Worm (Caenorhabditis elegans) whole organism, mixed stage, embryonic: ENCODE measurements around the gene T16G1.6.

ENCODE experiments used
- M03D4.4 ChIP-seq: sonication (generic microtip); optimal IDR thresholded peaks from 2 replicates; lab custom pipeline; 2017; ENCODE audit warnings: mild to moderate bottlenecking, missing genetic modification characterization, missing compliant biosample characterization
- ceh-39 ChIP-seq: fragments of 150-350 bp; optimal IDR thresholded peaks from 2 replicates; lab custom pipeline; 2014; ENCODE audit warnings: missing biosample characterization, missing genetic modification characterization
- ceh-43 ChIP-seq: fragments of 200-800 bp; sonication (Bioruptor generic); optimal IDR thresholded peaks from 2 replicates; lab custom pipeline; 2018; ENCODE audit warnings: mild to moderate bottlenecking, missing genetic modification characterization, moderate library complexity, missing compliant biosample characterization
- ceh-83 ChIP-seq: fragments of 200-800 bp; sonication (Bioruptor generic); optimal IDR thresholded peaks from 2 replicates; lab custom pipeline; 2018; ENCODE audit warnings: mild to moderate bottlenecking, missing genetic modification characterization, missing compliant biosample characterization
- ces-1 ChIP-seq: fragments of 150-350 bp; optimal IDR thresholded peaks from 2 replicates; lab custom pipeline; 2014; ENCODE audit warnings: missing biosample characterization, missing genetic modification reagents, missing genetic modification characterization
- cnd-1 ChIP-seq: fragments of 200-800 bp; sonication (Bioruptor generic); optimal IDR thresholded peaks from 2 replicates; lab custom pipeline; 2018; ENCODE audit warnings: mild to moderate bottlenecking, missing genetic modification characterization, missing compliant biosample characterization
- drap-1 ChIP-seq: fragments of 200-800 bp; sonication (Bioruptor generic); optimal IDR thresholded peaks from 3 replicates; lab custom pipeline; 2018; ENCODE audit warnings: mild to moderate bottlenecking, missing genetic modification characterization, missing compliant biosample characterization
- elt-1 ChIP-seq: sonication (generic microtip); optimal IDR thresholded peaks from 2 replicates; lab custom pipeline; 2017; ENCODE audit warnings: missing genetic modification characterization, mild to moderate bottlenecking, missing compliant biosample characterization, antibody characterized with exemption, moderate library complexity, borderline replicate concordance; ENCODE audit not compliant: insufficient read depth
- elt-3 ChIP-seq: fragments of 150-350 bp; optimal IDR thresholded peaks from 2 replicates; lab custom pipeline; 2014; ENCODE audit warnings: missing biosample characterization, missing genetic modification characterization
- flh-1 ChIP-seq: fragments of 200-800 bp; sonication (Bioruptor generic); optimal IDR thresholded peaks from 2 replicates; lab custom pipeline; 2018; ENCODE audit warnings: mild to moderate bottlenecking, missing genetic modification characterization, moderate library complexity, missing compliant biosample characterization
- hlh-1 ChIP-seq: fragments of 150-350 bp; optimal IDR thresholded peaks from 2 replicates; lab custom pipeline; 2014; ENCODE audit warnings: missing biosample characterization, missing genetic modification reagents, missing genetic modification characterization
- lin-13 ChIP-seq: fragments of 150-350 bp; optimal IDR thresholded peaks from 2 replicates; lab custom pipeline; 2014; ENCODE audit warnings: missing biosample characterization, missing genetic modification characterization
- lin-32 ChIP-seq: fragments of 200-800 bp; sonication (Bioruptor generic); optimal IDR thresholded peaks from 2 replicates; lab custom pipeline; 2018; ENCODE audit warnings: mild to moderate bottlenecking, missing genetic modification characterization, missing compliant biosample characterization
- mab-5 ChIP-seq: fragments of 150-350 bp; optimal IDR thresholded peaks from 2 replicates; lab custom pipeline; 2014; ENCODE audit warnings: missing biosample characterization, missing genetic modification characterization
- mep-1 ChIP-seq: fragments of 150-350 bp; optimal IDR thresholded peaks from 2 replicates; lab custom pipeline; 2017; ENCODE audit warnings: missing biosample characterization, missing genetic modification reagents, missing genetic modification characterization, inconsistent platforms
- mls-2 ChIP-seq: sonication (generic microtip); optimal IDR thresholded peaks from 2 replicates; lab custom pipeline; 2016; ENCODE audit warnings: mild to moderate bottlenecking, missing genetic modification characterization, moderate library complexity, missing compliant biosample characterization
- nhr-12 ChIP-seq: fragments of 150-350 bp; optimal IDR thresholded peaks from 2 replicates; lab custom pipeline; 2014; ENCODE audit warnings: missing biosample characterization, missing genetic modification characterization
- nhr-2 ChIP-seq: fragments of 150-350 bp; optimal IDR thresholded peaks from 2 replicates; lab custom pipeline; 2014; ENCODE audit warnings: missing biosample characterization, missing genetic modification characterization
- nhr-237 ChIP-seq: fragments of 150-350 bp; optimal IDR thresholded peaks from 2 replicates; lab custom pipeline; 2014; ENCODE audit warnings: missing biosample characterization, missing genetic modification characterization
- nhr-28 ChIP-seq: fragments of 150-350 bp; optimal IDR thresholded peaks from 2 replicates; lab custom pipeline; 2014; ENCODE audit warnings: missing biosample characterization, missing genetic modification characterization
- nhr-76 ChIP-seq: sonication (generic microtip); optimal IDR thresholded peaks from 2 replicates; lab custom pipeline; 2017; ENCODE audit warnings: missing biosample characterization, missing genetic modification characterization
- pha-4 ChIP-seq: fragments of 150-350 bp; optimal IDR thresholded peaks from 2 replicates; lab custom pipeline; 2018; ENCODE audit warnings: missing biosample characterization, missing genetic modification reagents, missing genetic modification characterization
- sem-2 ChIP-seq: fragments of 200-800 bp; sonication (Bioruptor generic); optimal IDR thresholded peaks from 2 replicates; lab custom pipeline; 2018; ENCODE audit warnings: mild to moderate bottlenecking, missing genetic modification characterization, missing compliant biosample characterization
- snpc-4 ChIP-seq: fragments of 150-350 bp; optimal IDR thresholded peaks from 2 replicates; lab custom pipeline; 2014; ENCODE audit warnings: missing biosample characterization, missing genetic modification characterization
- sptf-1 ChIP-seq: sonication (generic microtip); optimal IDR thresholded peaks from 2 replicates; lab custom pipeline; 2017; ENCODE audit warnings: mild to moderate bottlenecking, missing genetic modification characterization, moderate library complexity, missing compliant biosample characterization
- tbx-8 ChIP-seq: fragments of 200-800 bp; sonication (Bioruptor generic); optimal IDR thresholded peaks from 2 replicates; lab custom pipeline; 2018; ENCODE audit warnings: mild to moderate bottlenecking, missing genetic modification characterization, moderate library complexity, missing compliant biosample characterization
- unc-39 ChIP-seq: fragments of 150-350 bp; optimal IDR thresholded peaks from 2 replicates; lab custom pipeline; 2014; ENCODE audit warnings: missing biosample characterization, missing genetic modification characterization
- unc-62 ChIP-seq: fragments of 150-350 bp; optimal IDR thresholded peaks from 2 replicates; lab custom pipeline; 2014; ENCODE audit warnings: missing biosample characterization, missing genetic modification reagents, missing genetic modification characterization
- zip-8 ChIP-seq: fragments of 150-350 bp; optimal IDR thresholded peaks from 2 replicates; lab custom pipeline; 2014; ENCODE audit warnings: missing biosample characterization, missing genetic modification characterization
- ztf-11 ChIP-seq: fragments of 150-350 bp; optimal IDR thresholded peaks from 2 replicates; lab custom pipeline; 2014; ENCODE audit warnings: missing biosample characterization, missing genetic modification characterization

Gene T16G1.6

ce11 chrV:12950812-12951528 is 14.0 kb upstream of the T16G1.6 start, which contains the start of the genes T16G1.9 and T16G1.18:
Gene T16G1.9, minus strand, starts transcription at chrV:12950862.
Gene T16G1.18, plus strand, starts transcription at chrV:12951304.
- TF ChIP-seq lin-32 = no peak
- peak; percentile 90 for TF ChIP-seq ces-1 (GFP tag; lab: Kevin White, UChicago)
- no peak for TF ChIP-seq mab-5 (tag; lab: Kevin White, UChicago)
- TF ChIP-seq hlh-1 (tag; lab: Kevin White, UChicago) = peak; percentile 50
- no peak for TF ChIP-seq nhr-28
- TF ChIP-seq ceh-39 (tag; lab: Kevin White, UChicago) = no peak
- TF ChIP-seq ceh-43 (GFP tag; lab: Kevin White, UChicago) = no peak
- TF ChIP-seq ceh-83 = no peak
- no peak for TF ChIP-seq nhr-76
- no peak for TF ChIP-seq ztf-11 (tag; lab: Kevin White, UChicago)
- TF ChIP-seq nhr-2 (tag; lab: Kevin White, UChicago) = no peak
- peak; percentile 14 for TF ChIP-seq lin-13
- TF ChIP-seq nhr-12 (tag; lab: Kevin White, UChicago) = no peak
- TF ChIP-seq M03D4.4 (tag; lab: Kevin White, UChicago) = no peak
- TF ChIP-seq cnd-1 (tag; lab: Kevin White, UChicago) = no peak
- TF ChIP-seq pha-4 (tag; lab: Kevin White, UChicago) = peak; percentile 11
- TF ChIP-seq nhr-237 (tag; lab: Kevin White, UChicago) = peak; percentile 12
- TF ChIP-seq mep-1 (tag; lab: Kevin White, UChicago) = peak; percentile 17
- no peak for TF ChIP-seq sem-2 (GFP tag; lab: Kevin White, UChicago)
- no peak for TF ChIP-seq flh-1 (GFP tag; lab: Kevin White, UChicago)
- TF ChIP-seq mls-2 (tag; lab: Kevin White, UChicago) = no peak
- TF ChIP-seq snpc-4 (tag; lab: Kevin White, UChicago) = no peak
- no peak for TF ChIP-seq unc-39
- TF ChIP-seq zip-8 (tag; lab: Kevin White, UChicago) = no peak

ce11 chrV:12949607-12950006 is 12.6 kb upstream of the T16G1.6 start, which contains the start of gene T16G1.13:
Gene T16G1.13, plus strand, starts transcription at chrV:12949907.
- TF ChIP-seq lin-13 (no peak), mep-1 (tag; lab: Kevin White, UChicago) (no peak), elt-3 (tag; lab: Kevin White, UChicago) (no peak), unc-62 (no peak), nhr-28 (no peak), ceh-43 (GFP tag; lab: Kevin White, UChicago) (no peak), sem-2 (GFP tag; lab: Kevin White, UChicago) (no peak), M03D4.4 (tag; lab: Kevin White, UChicago) (no peak)

ce11 chrV:12944775-12945174 is 7.8 kb upstream of the T16G1.6 start, which contains the start of gene grl-2:
Gene grl-2, plus strand, starts transcription at chrV:12945075.
- TF ChIP-seq sem-2 (GFP tag; lab: Kevin White, UChicago) (no peak), elt-3 (tag; lab: Kevin White, UChicago) (no peak), ceh-39 (tag; lab: Kevin White, UChicago) (no peak), flh-1 (GFP tag; lab: Kevin White, UChicago) (no peak), mab-5 (tag; lab: Kevin White, UChicago) (no peak), zip-8 (tag; lab: Kevin White, UChicago) (no peak), snpc-4 (tag; lab: Kevin White, UChicago) (no peak)

DNA sequence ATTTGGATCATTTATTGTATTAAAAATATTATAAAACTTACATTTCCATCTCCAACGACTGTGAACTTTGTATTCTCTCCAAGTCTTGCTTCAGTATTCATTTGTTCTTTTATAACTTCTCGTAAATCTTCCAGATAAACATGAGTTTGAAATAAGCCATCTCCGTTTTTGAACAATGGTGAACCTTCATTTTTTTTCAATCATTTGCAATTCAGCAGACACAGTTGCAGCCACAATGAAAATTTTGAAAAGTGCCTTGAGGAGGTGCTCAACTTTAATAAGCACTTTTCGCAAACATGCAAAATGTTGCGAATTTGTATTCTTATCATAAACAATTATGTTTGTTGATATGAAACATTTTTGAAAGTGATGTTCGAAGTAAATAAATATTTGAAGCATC is 7.3 kb upstream of the T16G1.6 start, which contains the start of gene T16G1.3:
Gene T16G1.3, minus strand, starts transcription at position 101 of the 400 bp plus-strand sequence.
- no peak for TF ChIP-seq M03D4.4 (tag; lab: Kevin White, UChicago)
- no peak for TF ChIP-seq ceh-43 (GFP tag; lab: Kevin White, UChicago)
- TF ChIP-seq snpc-4 (tag; lab: Kevin White, UChicago) = no peak
- TF ChIP-seq tbx-8 (GFP tag; lab: Kevin White, UChicago) = no peak
- TF ChIP-seq lin-13 = no peak
- no peak for TF ChIP-seq sem-2 (GFP tag; lab: Kevin White, UChicago)
- no peak for TF ChIP-seq mab-5 (tag; lab: Kevin White, UChicago)
- TF ChIP-seq nhr-237 (tag; lab: Kevin White, UChicago) = no peak
- TF ChIP-seq flh-1 (GFP tag; lab: Kevin White, UChicago) = no peak
- TF ChIP-seq pha-4 (tag; lab: Kevin White, UChicago) = no peak
- no peak for TF ChIP-seq elt-1
- TF ChIP-seq mep-1 (tag; lab: Kevin White, UChicago) = no peak
- TF ChIP-seq cnd-1 (tag; lab: Kevin White, UChicago) = no peak
- TF ChIP-seq, all 35 proteins: peak for 0

- TF ChIP-seq pha-4 (tag; lab: Kevin White, UChicago) (no peak), ztf-11 (tag; lab: Kevin White, UChicago) (no peak), sptf-1 (tag; lab: Kevin White, UChicago) (no peak), snpc-4 (tag; lab: Kevin White, UChicago) (no peak), drap-1 (GFP tag; lab: Kevin White, UChicago) (no peak)
Measured at ce11 chrV:12943399-12943798, 6.4 kb upstream of the T16G1.6 start.
